Fruit fly (Drosophila melanogaster): Measurements from ENCODE around the gene Nak.

DNA sequence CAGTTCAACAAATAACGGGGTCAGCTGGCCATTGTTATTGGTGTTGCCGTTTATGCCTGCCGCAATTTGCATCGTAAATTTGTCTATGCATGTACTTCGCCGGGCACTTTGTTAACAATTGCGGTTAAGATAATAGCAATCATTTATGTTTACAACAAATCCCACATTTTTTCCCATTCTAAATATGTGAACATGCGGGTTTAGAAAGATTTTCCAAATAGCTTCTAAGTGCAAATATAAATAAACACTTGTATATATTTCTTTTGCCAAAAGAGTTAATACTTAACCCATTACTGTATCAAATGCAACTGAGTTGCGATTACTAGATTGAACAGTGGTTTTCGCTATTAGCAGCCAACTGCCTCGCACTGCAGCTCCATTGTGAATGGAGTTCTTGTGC lies 12.4 kb upstream of the Nak start:
- no peak for TF ChIP-seq Hr96 (GFP tag; optimal IDR thresholded peaks at IDR 0.05)
- no peak for TF ChIP-seq Mnt (GFP tag; optimal IDR thresholded peaks at IDR 0.05)
